Worm (Caenorhabditis elegans) whole organism, L4/young adult: ENCODE measurements around the gene sfa-1.

ENCODE experiments used
- W03F9.2 ChIP-seq: fragments of 150-350 bp; optimal IDR thresholded peaks from 2 replicates; lab custom pipeline; 2014; ENCODE audit warnings: missing biosample characterization, missing genetic modification characterization
- dao-5 ChIP-seq: sonication (generic microtip); optimal IDR thresholded peaks from 2 replicates; lab custom pipeline; 2016; ENCODE audit warnings: missing genotype, missing genetic modification characterization, moderate library complexity, missing compliant biosample characterization
- him-1 ChIP-seq: sonication (generic microtip); optimal IDR thresholded peaks from 2 replicates; lab custom pipeline; 2016; ENCODE audit warnings: missing genotype, missing genetic modification reagents, missing genetic modification characterization, missing compliant biosample characterization

DNA sequence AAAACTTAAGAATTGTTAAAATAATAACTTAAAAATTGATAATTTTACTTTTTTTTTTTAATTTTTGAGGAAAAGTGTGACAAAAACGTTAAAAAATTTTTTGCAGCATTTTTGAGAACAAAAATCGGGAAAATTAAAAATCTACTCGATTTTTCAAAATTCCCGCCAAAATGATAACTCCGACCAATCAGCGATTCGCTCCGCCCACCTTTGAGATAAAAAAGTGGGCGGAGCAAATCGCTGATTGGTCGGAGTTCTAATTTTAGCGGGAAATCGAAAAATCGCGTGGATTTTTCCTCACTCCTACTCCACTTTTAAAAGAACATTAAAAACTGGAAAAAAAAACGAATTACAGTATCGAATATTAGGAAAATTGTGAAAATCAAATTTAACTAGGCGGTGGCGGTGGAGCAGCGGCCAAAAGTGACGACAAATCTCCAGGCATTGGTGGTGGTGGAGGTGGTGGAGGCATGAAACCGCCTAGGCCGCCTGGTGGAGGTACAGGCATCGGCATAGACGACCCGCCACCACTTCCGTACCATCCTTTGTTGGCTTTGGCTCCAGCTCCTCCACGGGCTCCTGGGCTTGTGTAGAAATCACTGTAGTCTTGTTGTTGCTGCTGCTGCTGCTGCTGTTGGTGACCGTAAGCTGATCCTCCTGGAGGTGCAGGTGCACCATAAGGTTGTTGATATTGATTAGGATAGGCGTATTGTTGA, 6.5 kb downstream of the sfa-1 start:
- TF ChIP-seq dao-5 (tag; lab: Kevin White, UChicago): no peak
- no peak for TF ChIP-seq him-1 (tag; lab: Kevin White, UChicago)
- no peak for TF ChIP-seq W03F9.2 (tag; lab: Kevin White, UChicago)
